Worm (Caenorhabditis elegans) whole organism, L1 larva: Measurements from ENCODE around the gene M199.8.

Source experiments
- C16A3.4 ChIP-seq: fragments of 150-350 bp; optimal IDR thresholded peaks from 2 replicates; lab custom pipeline; 2014; ENCODE audit warnings: missing biosample characterization, missing genetic modification characterization
- alr-1 ChIP-seq: fragments of 200-800 bp; sonication (Bioruptor generic); optimal IDR thresholded peaks from 2 replicates; lab custom pipeline; 2018; ENCODE audit warnings: borderline replicate concordance, mild to moderate bottlenecking, missing genetic modification characterization, missing compliant biosample characterization
- lin-39 ChIP-seq: fragments of 150-350 bp; optimal IDR thresholded peaks from 2 replicates; lab custom pipeline; 2014; ENCODE audit warnings: missing biosample characterization, missing genetic modification reagents, missing genetic modification characterization
- mab-9 ChIP-seq: fragments of 200-800 bp; sonication (Bioruptor generic); IDR thresholded peaks from 2 replicates; pipeline ENCODE4 v1.3.6; 2022; ENCODE audit warnings: missing genetic modification reagents, missing genetic modification characterization, missing compliant biosample characterization
- nhr-11 ChIP-seq: fragments of 150-350 bp; optimal IDR thresholded peaks from 2 replicates; lab custom pipeline; 2014; ENCODE audit warnings: missing biosample characterization, missing genetic modification characterization
- rnt-1 ChIP-seq: sonication (generic microtip); optimal IDR thresholded peaks from 2 replicates; lab custom pipeline; 2016; ENCODE audit warnings: mild to moderate bottlenecking, missing genetic modification characterization, moderate library complexity, missing compliant biosample characterization
- tbx-2 ChIP-seq: sonication (generic microtip); optimal IDR thresholded peaks from 2 replicates; lab custom pipeline; 2016; ENCODE audit warnings: missing genetic modification characterization, missing compliant biosample characterization
- unc-62 ChIP-seq: fragments of 150-350 bp; optimal IDR thresholded peaks from 2 replicates; lab custom pipeline; 2014; ENCODE audit warnings: missing biosample characterization, missing genetic modification reagents, missing genetic modification characterization
- ztf-11 ChIP-seq, 2 experiments: sonication (generic microtip); optimal IDR thresholded peaks; 2 replicates each; lab custom pipeline; 2016 to 2017; ENCODE audit warnings: missing genetic modification characterization in 2 of 2, missing biosample characterization in 1 of 2, missing compliant biosample characterization in 1 of 2
- ztf-4 ChIP-seq: fragments of 150-350 bp; optimal IDR thresholded peaks from 2 replicates; lab custom pipeline; 2014; ENCODE audit warnings: missing biosample characterization, missing genetic modification characterization

ce11 chrIV:15118390-15118789 lies 15.4 kb downstream of the M199.8 start, which contains the start of gene M199.136:
- TF ChIP-seq rnt-1: no peak
- TF ChIP-seq ztf-11 (tag; optimal IDR thresholded peaks at IDR 0.05; lab: Kevin White, UChicago): no peak
- no peak for TF ChIP-seq mab-9 (GFP tag; lab: Robert Waterston, UW)
- TF ChIP-seq C16A3.4 (tag; lab: Kevin White, UChicago): no peak
- no peak for TF ChIP-seq lin-39 (tag; lab: Kevin White, UChicago)
- TF ChIP-seq tbx-2: no peak
- no peak for TF ChIP-seq ztf-4 (tag; lab: Kevin White, UChicago)
- TF ChIP-seq alr-1 (tag; lab: Kevin White, UChicago): no peak
- TF ChIP-seq unc-62 (GFP tag; lab: Kevin White, UChicago): no peak
- no peak for TF ChIP-seq nhr-11 (tag; lab: Kevin White, UChicago)
